Fruit fly (Drosophila melanogaster): ENCODE results near the gene Wnk.
A peak's percentile ranks its signal among the peaks of the same experiment; 100 is the strongest.

Wnk gene

dm6 chr3L:21516716-21517266 lies 37.9 kb downstream of the Wnk start (continued):
- TF ChIP-seq odd (GFP tag; optimal IDR thresholded peaks at IDR 0.05) = no peak
- TF ChIP-seq cad (GFP tag; optimal IDR thresholded peaks at IDR 0.05) = no peak
- no peak for TF ChIP-seq Rx (GFP tag; IDR thresholded peaks at IDR 0.05)
- no peak for TF ChIP-seq ham (GFP tag; IDR thresholded peaks at IDR 0.05)
- TF ChIP-seq CG13287 (GFP tag; IDR thresholded peaks at IDR 0.05; ENCODE audit: partially characterized antibody) = peak; percentile 34; the same call in 1 of the 2 replicates
- peak; percentile 31 for TF ChIP-seq gem (tag; optimal IDR thresholded peaks at IDR 0.05)
- TF ChIP-seq CG8478 (optimal IDR thresholded peaks at IDR 0.05) = no peak
- no peak for TF ChIP-seq CG4328 (GFP tag; optimal IDR thresholded peaks at IDR 0.05)
- TF ChIP-seq CG11247 (GFP tag; IDR thresholded peaks at IDR 0.05) = no peak
- TF ChIP-seq CG10147 (GFP tag; optimal IDR thresholded peaks at IDR 0.05) = no peak
- no peak for TF ChIP-seq amos (GFP tag; IDR thresholded peaks at IDR 0.05; ENCODE audit: partially characterized antibody)
- TF ChIP-seq luna (GFP tag; optimal IDR thresholded peaks at IDR 0.05) = no peak
- peak; percentile 12 for TF ChIP-seq CG9437 (GFP tag; optimal IDR thresholded peaks at IDR 0.05)
- no peak for TF ChIP-seq Dad (GFP tag; optimal IDR thresholded peaks at IDR 0.05)
- TF ChIP-seq tgo (GFP tag; IDR thresholded peaks at IDR 0.05) = no peak
- TF ChIP-seq CG13775 (GFP tag; optimal IDR thresholded peaks at IDR 0.05) = peak; percentile 5
- no peak for TF ChIP-seq CG12104 (GFP tag; optimal IDR thresholded peaks at IDR 0.05)
- TF ChIP-seq al (GFP tag; IDR thresholded peaks at IDR 0.05) = no peak
- TF ChIP-seq CG17385 (GFP tag; optimal IDR thresholded peaks at IDR 0.05) = no peak
- TF ChIP-seq hbn (GFP tag; IDR thresholded peaks at IDR 0.05; ENCODE audit: partially characterized antibody) = no peak
- TF ChIP-seq Sox100B (GFP tag; optimal IDR thresholded peaks at IDR 0.05) = no peak
- TF ChIP-seq chinmo (GFP tag; IDR thresholded peaks at IDR 0.05; ENCODE audit: partially characterized antibody) = no peak
- no peak for TF ChIP-seq CG2202 (tag; optimal IDR thresholded peaks at IDR 0.05)
- TF ChIP-seq CG3407 (GFP tag; optimal IDR thresholded peaks at IDR 0.05) = no peak
- no peak for TF ChIP-seq sna (GFP tag; IDR thresholded peaks at IDR 0.05; ENCODE audit: partially characterized antibody)
- no peak for TF ChIP-seq exex (tag; optimal IDR thresholded peaks at IDR 0.05)
- no peak for TF ChIP-seq CG2678 (tag; optimal IDR thresholded peaks at IDR 0.05)
- no peak for TF ChIP-seq Vsx1 (GFP tag; optimal IDR thresholded peaks at IDR 0.05)
- TF ChIP-seq shn (GFP tag; optimal IDR thresholded peaks at IDR 0.05) = peak; percentile 51
- no peak for TF ChIP-seq CG1832 (GFP tag; optimal IDR thresholded peaks at IDR 0.05)
- TF ChIP-seq sens-2 (GFP tag; IDR thresholded peaks at IDR 0.05) = no peak
- TF ChIP-seq Hmr (GFP tag; optimal IDR thresholded peaks at IDR 0.05) = no peak
- peak; percentile 36 for TF ChIP-seq CG4820 (GFP tag; optimal IDR thresholded peaks at IDR 0.05)
- TF ChIP-seq CG17912 (GFP tag; optimal IDR thresholded peaks at IDR 0.05) = no peak
- TF ChIP-seq PHDP (tag; optimal IDR thresholded peaks at IDR 0.05) = no peak
- no peak for TF ChIP-seq Opbp (GFP tag; IDR thresholded peaks at IDR 0.05; ENCODE audit: partially characterized antibody)
- TF ChIP-seq NC2α (GFP tag; optimal IDR thresholded peaks at IDR 0.05) = no peak
- TF ChIP-seq CG7928 (GFP tag; optimal IDR thresholded peaks at IDR 0.05) = no peak
- TF ChIP-seq CG15514 (GFP tag; optimal IDR thresholded peaks at IDR 0.05) = peak; percentile 31
- peak; percentile 87 for TF ChIP-seq ftz-f1 (GFP tag; optimal IDR thresholded peaks at IDR 0.05)
- no peak for TF ChIP-seq da (GFP tag; optimal IDR thresholded peaks at IDR 0.05)
- peak; percentile 6 for TF ChIP-seq pho (GFP tag; optimal IDR thresholded peaks at IDR 0.05)
- TF ChIP-seq CG14014 (GFP tag; IDR thresholded peaks at IDR 0.05) = no peak
- peak; percentile 69 for TF ChIP-seq CG12659 (GFP tag; optimal IDR thresholded peaks at IDR 0.05)
- TF ChIP-seq CG5953 (GFP tag; IDR thresholded peaks at IDR 0.05) = no peak
- TF ChIP-seq Mrtf (GFP tag; IDR thresholded peaks at IDR 0.05) = no peak
- TF ChIP-seq twi (tag; optimal IDR thresholded peaks at IDR 0.05) = no peak
- peak; percentile 3 for TF ChIP-seq grau (tag; optimal IDR thresholded peaks at IDR 0.05)
- TF ChIP-seq CG7963 (GFP tag; IDR thresholded peaks at IDR 0.05; ENCODE audit: partially characterized antibody) = no peak
- TF ChIP-seq usp (GFP tag; optimal IDR thresholded peaks at IDR 0.05) = no peak
- TF ChIP-seq Antp (GFP tag; optimal IDR thresholded peaks at IDR 0.05) = no peak
